Worm (Caenorhabditis elegans): ENCODE measurements around the gene F14H8.8.

DNA sequence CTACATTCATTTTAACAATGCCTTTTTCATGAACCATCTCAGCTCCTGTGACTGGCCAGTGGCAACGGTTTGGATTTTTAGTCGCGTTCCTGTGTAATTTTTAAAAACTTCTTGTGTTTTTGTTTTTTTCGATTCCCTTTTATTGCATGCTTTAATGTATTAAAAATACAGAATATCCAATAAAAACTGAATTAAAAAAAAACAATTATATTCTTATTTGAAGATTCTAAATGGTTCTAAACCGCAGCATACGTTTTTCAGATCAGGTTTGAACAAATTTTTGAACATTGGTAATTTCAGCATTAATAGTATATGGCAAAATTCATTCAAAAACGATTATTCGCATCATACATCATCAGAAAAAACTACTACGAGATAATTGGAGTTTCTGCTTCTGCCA is 39.1 kb downstream of the F14H8.8 start, which contains the start of gene dnj-3:
- TF ChIP-seq ZK185.1 (tag; optimal IDR thresholded peaks at IDR 0.05; ENCODE audit: poor library complexity, severe bottlenecking) (no peak), snpc-4 (GFP tag; optimal IDR thresholded peaks at IDR 0.05) (no peak), snpc-4 (tag; optimal IDR thresholded peaks at IDR 0.05) (no peak)
